Worm (Caenorhabditis elegans) whole organism, mixed stage, embryonic: ENCODE measurements around the gene F41H10.2.

Source experiments
- hlh-1 ChIP-seq: fragments of 150-350 bp; optimal IDR thresholded peaks from 2 replicates; lab custom pipeline; 2014; ENCODE audit warnings: missing biosample characterization, missing genetic modification reagents, missing genetic modification characterization
- lsy-2 ChIP-seq: fragments of 150-350 bp; optimal IDR thresholded peaks from 2 replicates; lab custom pipeline; 2014; ENCODE audit warnings: missing biosample characterization, missing genetic modification characterization
- mab-5 ChIP-seq: fragments of 150-350 bp; optimal IDR thresholded peaks from 2 replicates; lab custom pipeline; 2014; ENCODE audit warnings: missing biosample characterization, missing genetic modification characterization
- nhr-237 ChIP-seq: fragments of 150-350 bp; optimal IDR thresholded peaks from 2 replicates; lab custom pipeline; 2014; ENCODE audit warnings: missing biosample characterization, missing genetic modification characterization
- nhr-28 ChIP-seq: fragments of 150-350 bp; optimal IDR thresholded peaks from 2 replicates; lab custom pipeline; 2014; ENCODE audit warnings: missing biosample characterization, missing genetic modification characterization
- snpc-4 ChIP-seq: fragments of 150-350 bp; optimal IDR thresholded peaks from 2 replicates; lab custom pipeline; 2014; ENCODE audit warnings: missing biosample characterization, missing genetic modification characterization
- unc-62 ChIP-seq: fragments of 150-350 bp; optimal IDR thresholded peaks from 2 replicates; lab custom pipeline; 2014; ENCODE audit warnings: missing biosample characterization, missing genetic modification reagents, missing genetic modification characterization

ce11 chrIV:5411641-5412337 lies 30.4 kb downstream of the F41H10.2 start, which contains the start of gene ZK616.8:
- no peak for TF ChIP-seq snpc-4 (tag; lab: Kevin White, UChicago)
- TF ChIP-seq unc-62 (GFP tag; lab: Kevin White, UChicago) = no peak
- no peak for TF ChIP-seq hlh-1 (tag; lab: Kevin White, UChicago)
- TF ChIP-seq nhr-28 (tag; lab: Kevin White, UChicago) = no peak
- TF ChIP-seq nhr-237 (tag; lab: Kevin White, UChicago) = no peak
- no peak for TF ChIP-seq mab-5
- TF ChIP-seq lsy-2 = no peak
